Fruit fly (Drosophila melanogaster) Kc167 (cell line): ENCODE results near the gene CG9609.

Experiments
- Myc ChIP-seq: fragments of >200 bp; optimal IDR thresholded peaks from 2 replicates; lab custom pipeline; 2017; ENCODE audit warnings: missing external identifiers
- Sin3A ChIP-seq: fragments of >200 bp; optimal IDR thresholded peaks from 2 replicates; lab custom pipeline; 2018; ENCODE audit warnings: missing external identifiers
- h ChIP-seq: fragments of >200 bp; optimal IDR thresholded peaks from 3 replicates; lab custom pipeline; 2018; ENCODE audit warnings: missing external identifiers
- insv ChIP-seq: fragments of >200 bp; optimal IDR thresholded peaks from 3 replicates; lab custom pipeline; 2018; ENCODE audit warnings: missing external identifiers
- psq ChIP-seq: fragments of >200 bp; optimal IDR thresholded peaks from 2 replicates; lab custom pipeline; 2017; ENCODE audit warnings: missing external identifiers
- ttk ChIP-seq: sonication (Bioruptor generic); optimal IDR thresholded peaks from 2 replicates; lab custom pipeline; 2017; ENCODE audit warnings: missing external identifiers

Gene CG9609

dm6 chrX:16786860-16787415 lies at the start of gene CG9609, which contains the start of gene Sap30:
CG9609 (minus strand) TSS chrX:16787008.
Sap30 (plus strand) TSS chrX:16787283.
- TF ChIP-seq insv (lab: Kevin White, UChicago) (no peak), ttk (lab: Kevin White, UChicago) (no peak), psq (no peak), Sin3A (lab: Kevin White, UChicago) (no peak), h (lab: Kevin White, UChicago) (no peak), Myc (lab: Kevin White, UChicago) (no peak)

dm6 chrX:16836091-16836799 lies 49.4 kb upstream of the CG9609 start:
- no peak for TF ChIP-seq insv (lab: Kevin White, UChicago)
- TF ChIP-seq Sin3A (lab: Kevin White, UChicago) = no peak

dm6 chrX:16835304-16835703 lies 48.5 kb upstream of the CG9609 start, which contains the start of the genes CG13004 and CG46306:
CG13004 (minus strand) TSS chrX:16835520.
CG46306 (minus strand) TSS chrX:16835520.
- no peak for TF ChIP-seq Myc (lab: Kevin White, UChicago)
- no peak for TF ChIP-seq insv (lab: Kevin White, UChicago)
- TF ChIP-seq h (lab: Kevin White, UChicago) = no peak
- no peak for TF ChIP-seq ttk (lab: Kevin White, UChicago)
- no peak for TF ChIP-seq psq
- TF ChIP-seq Sin3A (lab: Kevin White, UChicago) = no peak

- no peak for TF ChIP-seq Myc (lab: Kevin White, UChicago)
- no peak for TF ChIP-seq insv (lab: Kevin White, UChicago)
- no peak for TF ChIP-seq Sin3A (lab: Kevin White, UChicago)
- no peak for TF ChIP-seq h (lab: Kevin White, UChicago)
- no peak for TF ChIP-seq psq
- TF ChIP-seq ttk (lab: Kevin White, UChicago) = no peak
These were observed 47.5 kb upstream of the CG9609 start for dm6 chrX:16834259-16834658.

dm6 chrX:16833097-16833496 lies 46.3 kb upstream of the CG9609 start:
- TF ChIP-seq psq = no peak
- no peak for TF ChIP-seq insv (lab: Kevin White, UChicago)
- no peak for TF ChIP-seq h (lab: Kevin White, UChicago)
- TF ChIP-seq ttk (lab: Kevin White, UChicago) = no peak
- no peak for TF ChIP-seq Sin3A (lab: Kevin White, UChicago)
- TF ChIP-seq Myc (lab: Kevin White, UChicago) = no peak

dm6 chrX:16831848-16832247 lies 45.0 kb upstream of the CG9609 start:
- TF ChIP-seq insv (lab: Kevin White, UChicago) = no peak
- TF ChIP-seq Myc (lab: Kevin White, UChicago) = no peak
- TF ChIP-seq psq = no peak
- no peak for TF ChIP-seq ttk (lab: Kevin White, UChicago)
- TF ChIP-seq Sin3A (lab: Kevin White, UChicago) = no peak
- no peak for TF ChIP-seq h (lab: Kevin White, UChicago)

dm6 chrX:16830081-16830480 lies 43.3 kb upstream of the CG9609 start:
- TF ChIP-seq Sin3A (lab: Kevin White, UChicago) = no peak
- no peak for TF ChIP-seq psq

dm6 chrX:16829439-16830028 lies 42.7 kb upstream of the CG9609 start:
- no peak for TF ChIP-seq Sin3A (lab: Kevin White, UChicago)
- TF ChIP-seq Myc (lab: Kevin White, UChicago) = no peak
- no peak for TF ChIP-seq insv (lab: Kevin White, UChicago)
- TF ChIP-seq psq = no peak
- no peak for TF ChIP-seq ttk (lab: Kevin White, UChicago)

- TF ChIP-seq Myc (lab: Kevin White, UChicago) (no peak), h (lab: Kevin White, UChicago) (no peak), psq (no peak), ttk (lab: Kevin White, UChicago) (no peak), Sin3A (lab: Kevin White, UChicago) (no peak), insv (lab: Kevin White, UChicago) (no peak)
These were observed 35.3 kb upstream of the CG9609 start for dm6 chrX:16822080-16822479.

- TF ChIP-seq Sin3A (lab: Kevin White, UChicago) (no peak), insv (lab: Kevin White, UChicago) (no peak), h (lab: Kevin White, UChicago) (no peak), ttk (lab: Kevin White, UChicago) (no peak), Myc (lab: Kevin White, UChicago) (no peak), psq (no peak)
These were observed 34.4 kb upstream of the CG9609 start for dm6 chrX:16821216-16821615.

- no peak for TF ChIP-seq ttk (lab: Kevin White, UChicago)
- no peak for TF ChIP-seq psq
- TF ChIP-seq Myc (lab: Kevin White, UChicago) = no peak
- no peak for TF ChIP-seq insv (lab: Kevin White, UChicago)
- no peak for TF ChIP-seq h (lab: Kevin White, UChicago)
- no peak for TF ChIP-seq Sin3A (lab: Kevin White, UChicago)
These were observed 33.9 kb upstream of the CG9609 start for dm6 chrX:16820665-16821064.

- no peak for TF ChIP-seq insv (lab: Kevin White, UChicago)
These were observed 31.4 kb upstream of the CG9609 start for dm6 chrX:16818186-16818585.
